Worm (Caenorhabditis elegans) whole organism, L2 larva: ENCODE measurements around the gene gsp-2.

ENCODE experiments used
- C34F6.9 ChIP-seq: fragments of 150-350 bp; optimal IDR thresholded peaks from 2 replicates; lab custom pipeline; 2014; ENCODE audit warnings: missing biosample characterization, missing genetic modification characterization
- F13H6.1 ChIP-seq: sonication (generic microtip); optimal IDR thresholded peaks from 2 replicates; lab custom pipeline; 2016; ENCODE audit warnings: missing genetic modification characterization, missing compliant biosample characterization
- R02D3.7 ChIP-seq: fragments of 150-350 bp; optimal IDR thresholded peaks from 2 replicates; lab custom pipeline; 2014; ENCODE audit warnings: missing biosample characterization, missing genetic modification characterization
- Y55F3AM.14 ChIP-seq: fragments of 200-800 bp; sonication (Bioruptor generic); optimal IDR thresholded peaks from 2 replicates; lab custom pipeline; 2018; ENCODE audit warnings: mild to moderate bottlenecking, missing genetic modification characterization, missing compliant biosample characterization
- alr-1 ChIP-seq: fragments of 150-350 bp; optimal IDR thresholded peaks from 2 replicates; lab custom pipeline; 2014; ENCODE audit warnings: missing biosample characterization, missing genetic modification characterization
- aly-2 ChIP-seq: fragments of 150-350 bp; optimal IDR thresholded peaks from 2 replicates; lab custom pipeline; 2014; ENCODE audit warnings: missing biosample characterization, missing genetic modification characterization
- blmp-1 ChIP-seq: sonication (generic microtip); optimal IDR thresholded peaks from 2 replicates; lab custom pipeline; 2017; ENCODE audit warnings: missing genetic modification characterization, mild to moderate bottlenecking, missing compliant biosample characterization, antibody characterized with exemption, moderate library complexity; ENCODE audit not compliant: insufficient read depth
- ceh-16 ChIP-seq: fragments of 150-350 bp; optimal IDR thresholded peaks from 2 replicates; lab custom pipeline; 2014; ENCODE audit warnings: missing biosample characterization, missing genetic modification characterization
- ceh-82 ChIP-seq: fragments of 150-350 bp; optimal IDR thresholded peaks from 2 replicates; lab custom pipeline; 2014; ENCODE audit warnings: missing biosample characterization, missing genetic modification characterization
- crh-2 ChIP-seq: sonication (generic microtip); optimal IDR thresholded peaks from 2 replicates; lab custom pipeline; 2017; ENCODE audit warnings: missing biosample characterization, missing genetic modification characterization
- dmd-4 ChIP-seq: sonication (generic microtip); optimal IDR thresholded peaks from 2 replicates; lab custom pipeline; 2017; ENCODE audit warnings: missing biosample characterization, missing genetic modification characterization
- egl-27 ChIP-seq: sonication (generic microtip); optimal IDR thresholded peaks from 3 replicates; lab custom pipeline; 2017; ENCODE audit warnings: missing biosample characterization, missing genetic modification reagents, missing genetic modification characterization
- elt-1 ChIP-seq: fragments of 150-350 bp; optimal IDR thresholded peaks from 2 replicates; lab custom pipeline; 2014; ENCODE audit warnings: missing biosample characterization, missing genetic modification characterization
- elt-3 ChIP-seq: sonication (generic microtip); optimal IDR thresholded peaks from 2 replicates; lab custom pipeline; 2017; ENCODE audit warnings: missing biosample characterization, missing genetic modification characterization
- gmeb-1 ChIP-seq: fragments of 150-350 bp; optimal IDR thresholded peaks from 2 replicates; lab custom pipeline; 2014; ENCODE audit warnings: missing biosample characterization, missing genetic modification characterization
- lin-11 ChIP-seq: fragments of 150-350 bp; sonication (generic microtip); optimal IDR thresholded peaks from 2 replicates; lab custom pipeline; 2014; ENCODE audit warnings: missing biosample characterization, missing genetic modification characterization, inconsistent platforms, mixed read lengths
- lin-13 ChIP-seq: fragments of 150-350 bp; optimal IDR thresholded peaks from 2 replicates; lab custom pipeline; 2014; ENCODE audit warnings: missing biosample characterization, missing genetic modification reagents, missing genetic modification characterization
- lin-39 ChIP-seq: fragments of 150-350 bp; optimal IDR thresholded peaks from 2 replicates; lab custom pipeline; 2014; ENCODE audit warnings: missing biosample characterization, missing genetic modification reagents, missing genetic modification characterization
- lsy-2 ChIP-seq, 2 experiments: fragments of 150-350 bp in 1 of 2; sonication (generic microtip) in 1 of 2; optimal IDR thresholded peaks; 2 replicates each; lab custom pipeline; 2014 to 2017; ENCODE audit warnings: missing biosample characterization in 2 of 2, missing genetic modification characterization in 2 of 2
- mab-5 ChIP-seq: fragments of 150-350 bp; optimal IDR thresholded peaks from 2 replicates; lab custom pipeline; 2014; ENCODE audit warnings: missing biosample characterization, missing genetic modification characterization
- mbf-1 ChIP-seq: sonication (generic microtip); optimal IDR thresholded peaks from 2 replicates; lab custom pipeline; 2017; ENCODE audit warnings: missing biosample characterization, missing genetic modification characterization
- mdl-1 ChIP-seq, 2 experiments: fragments of 150-350 bp in 1 of 2; sonication (generic microtip) in 1 of 2; optimal IDR thresholded peaks; 2 replicates each; lab custom pipeline; 2017; ENCODE audit warnings: missing biosample characterization in 2 of 2, missing genetic modification characterization in 2 of 2
- nhr-10 ChIP-seq: sonication (generic microtip); optimal IDR thresholded peaks from 2 replicates; lab custom pipeline; 2017; ENCODE audit warnings: missing biosample characterization, missing genetic modification characterization
- nhr-12 ChIP-seq: fragments of 150-350 bp; optimal IDR thresholded peaks from 2 replicates; lab custom pipeline; 2014; ENCODE audit warnings: missing biosample characterization, missing genetic modification characterization
- nhr-129 ChIP-seq: fragments of 150-350 bp; optimal IDR thresholded peaks from 2 replicates; lab custom pipeline; 2014; ENCODE audit warnings: missing biosample characterization, missing genetic modification characterization
- nhr-21 ChIP-seq: fragments of 150-350 bp; optimal IDR thresholded peaks from 2 replicates; lab custom pipeline; 2014; ENCODE audit warnings: missing biosample characterization, missing genetic modification characterization
- nhr-23 ChIP-seq: fragments of 150-350 bp; optimal IDR thresholded peaks from 2 replicates; lab custom pipeline; 2014; ENCODE audit warnings: missing biosample characterization, missing genetic modification reagents, missing genetic modification characterization
- nhr-25 ChIP-seq: fragments of 150-350 bp; sonication (generic microtip); optimal IDR thresholded peaks from 3 replicates; lab custom pipeline; 2014; ENCODE audit warnings: missing biosample characterization, missing genetic modification characterization
- nhr-6 ChIP-seq: fragments of 150-350 bp; optimal IDR thresholded peaks from 2 replicates; lab custom pipeline; 2014; ENCODE audit warnings: missing biosample characterization, missing genetic modification characterization
- nhr-77 ChIP-seq: fragments of 150-350 bp; optimal IDR thresholded peaks from 2 replicates; lab custom pipeline; 2014; ENCODE audit warnings: missing biosample characterization, missing genetic modification characterization
- peb-1 ChIP-seq: fragments of 150-350 bp; optimal IDR thresholded peaks from 2 replicates; lab custom pipeline; 2014; ENCODE audit warnings: missing biosample characterization, missing genetic modification characterization
- sem-4 ChIP-seq: fragments of 150-350 bp; optimal IDR thresholded peaks from 2 replicates; lab custom pipeline; 2014; ENCODE audit warnings: missing biosample characterization, missing genetic modification reagents, missing genetic modification characterization
- sma-3 ChIP-seq: sonication (generic microtip); optimal IDR thresholded peaks from 2 replicates; lab custom pipeline; 2016; ENCODE audit warnings: missing genetic modification reagents, missing genetic modification characterization, missing compliant biosample characterization
- sma-9 ChIP-seq, 2 experiments: fragments of 150-350 bp in 1 of 2; sonication (generic microtip) in 1 of 2; optimal IDR thresholded peaks; 2 replicates each; lab custom pipeline; 2014 to 2016; ENCODE audit warnings: missing genetic modification characterization in 2 of 2, mild to moderate bottlenecking in 1 of 2, missing biosample characterization in 1 of 2, missing compliant biosample characterization in 1 of 2, missing genetic modification reagents in 1 of 2, moderate library complexity in 1 of 2
- snpc-4 ChIP-seq: fragments of 150-350 bp; optimal IDR thresholded peaks from 2 replicates; lab custom pipeline; 2014; ENCODE audit warnings: missing biosample characterization, missing genetic modification characterization
- unc-39 ChIP-seq: fragments of 150-350 bp; optimal IDR thresholded peaks from 2 replicates; lab custom pipeline; 2014; ENCODE audit warnings: missing biosample characterization, missing genetic modification characterization
- unc-55 ChIP-seq: fragments of 150-350 bp; sonication (generic microtip); optimal IDR thresholded peaks from 3 replicates; lab custom pipeline; 2014; ENCODE audit warnings: missing biosample characterization, missing genetic modification reagents, missing genetic modification characterization
- unc-62 ChIP-seq: fragments of 150-350 bp; optimal IDR thresholded peaks from 2 replicates; lab custom pipeline; 2014; ENCODE audit warnings: missing biosample characterization, missing genetic modification reagents, missing genetic modification characterization
- zag-1 ChIP-seq: fragments of 150-350 bp; optimal IDR thresholded peaks from 2 replicates; lab custom pipeline; 2014; ENCODE audit warnings: missing biosample characterization, missing genetic modification characterization
- ztf-1 ChIP-seq: fragments of 200-800 bp; sonication (Bioruptor generic); conservative IDR thresholded peaks from 2 replicates; pipeline ENCODE4 v1.3.6; 2022; ENCODE audit warnings: missing genetic modification characterization, missing compliant biosample characterization
- ztf-11 ChIP-seq: sonication (generic microtip); optimal IDR thresholded peaks from 2 replicates; lab custom pipeline; 2017; ENCODE audit warnings: missing biosample characterization, missing genetic modification characterization
- ztf-4 ChIP-seq: fragments of 150-350 bp; optimal IDR thresholded peaks from 2 replicates; lab custom pipeline; 2014; ENCODE audit warnings: missing biosample characterization, missing genetic modification characterization

The gsp-2 gene

ce11 chrIII:7381546-7382171, 45.3 kb downstream of the gsp-2 start, which contains the start of the genes hmg-4 and T20B12.3:
TSS of gene hmg-4 (minus strand) at chrIII:7381596.
TSS of gene T20B12.3 (plus strand) at chrIII:7382115.
- no peak for TF ChIP-seq ceh-16 (tag; lab: Kevin White, UChicago)
- no peak for TF ChIP-seq snpc-4 (tag; lab: Kevin White, UChicago)
- no peak for TF ChIP-seq ceh-82 (tag; lab: Kevin White, UChicago)
- peak; percentile 47 for TF ChIP-seq gmeb-1
- TF ChIP-seq lin-39 (tag; lab: Kevin White, UChicago) = no peak
- TF ChIP-seq sem-4 (tag; lab: Kevin White, UChicago) = no peak
- no peak for TF ChIP-seq blmp-1
- TF ChIP-seq nhr-10 (tag; lab: Kevin White, UChicago) = no peak
- TF ChIP-seq ztf-11 (tag; lab: Kevin White, UChicago) = no peak
- peak; percentile 83 to 98 for TF ChIP-seq lsy-2 (tag; optimal IDR thresholded peaks at IDR 0.05; lab: Kevin White, UChicago)
- TF ChIP-seq nhr-23 (tag; lab: Kevin White, UChicago) = no peak
- TF ChIP-seq unc-39 = no peak
- TF ChIP-seq F13H6.1 (tag; lab: Kevin White, UChicago) = no peak
- peak; percentile 67 for TF ChIP-seq unc-55
- TF ChIP-seq nhr-12 = no peak
- peak; percentile 15 for TF ChIP-seq crh-2
- no peak for TF ChIP-seq mab-5 (tag; lab: Kevin White, UChicago)
- no peak for TF ChIP-seq nhr-21
- no peak for TF ChIP-seq elt-3
- no peak for TF ChIP-seq dmd-4 (tag; lab: Kevin White, UChicago)
- TF ChIP-seq egl-27 (tag; lab: Kevin White, UChicago) = no peak
- no peak for TF ChIP-seq aly-2
- TF ChIP-seq nhr-129 (tag; lab: Kevin White, UChicago) = peak; percentile 68
- no peak for TF ChIP-seq unc-62 (GFP tag; lab: Kevin White, UChicago)
- peak; percentile 70 for TF ChIP-seq C34F6.9

ce11 chrIII:7383733-7384132, 47.3 kb downstream of the gsp-2 start, which contains the start of gene tbp-1:
TSS of gene tbp-1 (plus strand) at chrIII:7384033.
- TF ChIP-seq nhr-10 (tag; lab: Kevin White, UChicago) (no peak), lin-13 (no peak), blmp-1 (no peak), crh-2 (no peak), elt-3 (no peak), sma-9 (GFP tag; optimal IDR thresholded peaks at IDR 0.05; lab: Kevin White, UChicago) (no peak), sma-9 (tag; optimal IDR thresholded peaks at IDR 0.05; lab: Kevin White, UChicago) (no peak), Y55F3AM.14 (GFP tag; lab: Kevin White, UChicago) (no peak), peb-1 (tag; lab: Kevin White, UChicago) (no peak), sem-4 (tag; lab: Kevin White, UChicago) (no peak), nhr-21 (no peak), C34F6.9 (no peak)
- TF ChIP-seq, all 48 proteins: peak for 0

DNA sequence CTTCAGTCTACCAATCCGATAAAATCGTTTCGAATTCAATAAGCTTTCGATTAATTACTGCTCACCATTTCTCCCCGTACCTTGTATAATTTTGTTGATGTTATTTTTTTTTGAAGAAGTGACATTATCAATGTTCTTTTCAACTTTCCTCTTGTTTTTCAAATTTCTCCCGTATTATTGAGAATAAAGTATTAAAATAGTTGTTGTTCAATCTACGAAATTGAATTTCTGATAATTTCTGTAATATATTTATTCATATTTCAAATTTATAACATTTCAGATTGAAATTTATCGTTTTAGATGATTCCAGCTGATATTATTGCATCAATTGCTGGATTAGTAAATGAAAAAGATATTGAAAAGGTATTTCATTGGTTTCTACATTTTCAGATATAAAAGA, 49.5 kb downstream of the gsp-2 start, which contains the start of gene trd-1:
Gene trd-1, plus strand, starts transcription at position 301 of the 400 bp plus-strand sequence.
- TF ChIP-seq mbf-1 (tag; lab: Kevin White, UChicago) (no peak), aly-2 (no peak), dmd-4 (tag; lab: Kevin White, UChicago) (no peak), elt-3 (no peak), unc-55 (no peak), R02D3.7 (tag; lab: Kevin White, UChicago) (no peak), mab-5 (tag; lab: Kevin White, UChicago) (no peak), ztf-4 (tag; lab: Kevin White, UChicago) (no peak), F13H6.1 (tag; lab: Kevin White, UChicago) (no peak), nhr-129 (tag; lab: Kevin White, UChicago) (no peak), elt-1 (tag; lab: Kevin White, UChicago) (no peak), peb-1 (tag; lab: Kevin White, UChicago) (no peak), zag-1 (no peak), nhr-25 (tag; lab: Kevin White, UChicago) (no peak), unc-39 (no peak), sem-4 (tag; lab: Kevin White, UChicago) (no peak)

- TF ChIP-seq mbf-1 (tag; lab: Kevin White, UChicago) (no peak), dmd-4 (tag; lab: Kevin White, UChicago) (no peak), F13H6.1 (tag; lab: Kevin White, UChicago) (peak; percentile 71), nhr-129 (tag; lab: Kevin White, UChicago) (peak; percentile 30), nhr-77 (tag; lab: Kevin White, UChicago) (no peak), sma-3 (GFP tag; lab: Kevin White, UChicago) (no peak), unc-62 (GFP tag; lab: Kevin White, UChicago) (no peak), nhr-21 (peak; percentile 11), unc-39 (no peak), elt-1 (tag; lab: Kevin White, UChicago) (no peak), snpc-4 (tag; lab: Kevin White, UChicago) (peak; percentile 38), nhr-10 (tag; lab: Kevin White, UChicago) (no peak), ceh-16 (tag; lab: Kevin White, UChicago) (no peak), lsy-2 (tag; optimal IDR thresholded peaks at IDR 0.05; lab: Kevin White, UChicago) (peak; percentile 55 to 56), alr-1 (tag; lab: Kevin White, UChicago) (no peak), unc-55 (peak; percentile 53), sem-4 (tag; lab: Kevin White, UChicago) (no peak), lin-13 (no peak), ztf-1 (GFP tag; lab: Robert Waterston, UW) (no peak), lin-11 (tag; lab: Kevin White, UChicago) (peak; percentile 72), Y55F3AM.14 (GFP tag; lab: Kevin White, UChicago) (peak; percentile 99), mdl-1 (tag; optimal IDR thresholded peaks at IDR 0.05; lab: Kevin White, UChicago) (peak in 1 of 2 experiments; percentile 36), nhr-23 (tag; lab: Kevin White, UChicago) (no peak), lin-39 (tag; lab: Kevin White, UChicago) (no peak), ztf-4 (tag; lab: Kevin White, UChicago) (peak; percentile 27), ztf-11 (tag; lab: Kevin White, UChicago) (no peak), aly-2 (no peak), nhr-6 (tag; lab: Kevin White, UChicago) (no peak)
Measured at ce11 chrIII:7387359-7387758, 51.0 kb downstream of the gsp-2 start.
